Fruit fly (Drosophila melanogaster) whole organism, pupa: ENCODE data around the gene CG45078.
A peak's percentile ranks its signal among the peaks of the same experiment; 100 is the strongest.

Source experiments
- CG10348 ChIP-seq: fragments of 200-800 bp; sonication (Bioruptor generic); IDR thresholded peaks from 2 replicates; pipeline ENCODE4 v1.3.6; 2022; ENCODE audit warnings: missing biosample characterization, missing genetic modification characterization
- CG12605 ChIP-seq: fragments of 200-800 bp; sonication (Bioruptor generic); IDR thresholded peaks from 2 replicates; pipeline ENCODE4 v1.3.6; 2022; ENCODE audit warnings: missing biosample characterization, missing genetic modification characterization
- CG13204 ChIP-seq: fragments of 200-800 bp; sonication (Bioruptor generic); optimal IDR thresholded peaks from 2 replicates; lab custom pipeline; 2018; ENCODE audit warnings: missing biosample characterization, mild to moderate bottlenecking, missing genetic modification characterization, moderate library complexity
- CG14655 ChIP-seq: fragments of 200-800 bp; sonication (Bioruptor generic); optimal IDR thresholded peaks from 3 replicates; lab custom pipeline; 2017; ENCODE audit warnings: mild to moderate bottlenecking, missing biosample characterization, missing genetic modification reagents, missing genetic modification characterization
- CG15710 ChIP-seq: fragments of 200-800 bp; sonication (Bioruptor generic); optimal IDR thresholded peaks from 2 replicates; lab custom pipeline; 2018; ENCODE audit warnings: missing biosample characterization, mild to moderate bottlenecking, missing genetic modification characterization, moderate library complexity
- CG17806 ChIP-seq: fragments of 200-800 bp; sonication (Bioruptor generic); optimal IDR thresholded peaks from 2 replicates; lab custom pipeline; 2018; ENCODE audit warnings: missing biosample characterization, mild to moderate bottlenecking, missing genetic modification characterization, moderate library complexity
- CG32121 ChIP-seq: fragments of 200-800 bp; sonication (Bioruptor generic); IDR thresholded peaks from 2 replicates; pipeline ENCODE4 v1.3.6; 2022; ENCODE audit warnings: missing biosample characterization, missing genetic modification characterization
- CG34367 ChIP-seq: fragments of 200-800 bp; sonication (Bioruptor generic); optimal IDR thresholded peaks from 2 replicates; lab custom pipeline; 2018; ENCODE audit warnings: missing biosample characterization, mild to moderate bottlenecking, missing genetic modification characterization
- CG4496 ChIP-seq: fragments of 200-800 bp; sonication (Bioruptor generic); IDR thresholded peaks from 3 replicates; pipeline ENCODE4 v1.3.6; 2022; ENCODE audit warnings: missing biosample characterization, missing genetic modification characterization
- CG8159 ChIP-seq: fragments of 200-800 bp; sonication (Bioruptor generic); optimal IDR thresholded peaks from 3 replicates; lab custom pipeline; 2018; ENCODE audit warnings: missing biosample characterization, mild to moderate bottlenecking, missing genetic modification characterization, moderate library complexity
- CG8301 ChIP-seq: fragments of 200-800 bp; sonication (Bioruptor generic); optimal IDR thresholded peaks from 2 replicates; lab custom pipeline; 2018; ENCODE audit warnings: missing biosample characterization, mild to moderate bottlenecking, missing genetic modification characterization
- CG9948 ChIP-seq: fragments of 200-800 bp; sonication (Bioruptor generic); optimal IDR thresholded peaks from 2 replicates; lab custom pipeline; 2018; ENCODE audit warnings: missing biosample characterization, mild to moderate bottlenecking, missing genetic modification characterization, moderate library complexity
- D1 ChIP-seq: fragments of 200-800 bp; sonication (Bioruptor generic); optimal IDR thresholded peaks from 2 replicates; lab custom pipeline; 2018; ENCODE audit warnings: missing biosample characterization, mild to moderate bottlenecking, missing genetic modification characterization, moderate library complexity
- EcR ChIP-seq: fragments of 200-800 bp; sonication (Bioruptor generic); optimal IDR thresholded peaks from 3 replicates; lab custom pipeline; 2019; ENCODE audit warnings: missing biosample characterization, missing genetic modification characterization, mild to moderate bottlenecking, moderate library complexity, missing genetic modification reagents
- Ets98B ChIP-seq: fragments of 200-800 bp; sonication (Bioruptor generic); IDR thresholded peaks from 2 replicates; pipeline ENCODE4 v1.3.6; 2022; ENCODE audit warnings: missing biosample characterization, missing genetic modification characterization
- Pif1A ChIP-seq: fragments of 200-800 bp; sonication (Bioruptor generic); optimal IDR thresholded peaks from 3 replicates; lab custom pipeline; 2016; ENCODE audit warnings: missing biosample characterization, missing genetic modification characterization
- Pif1B ChIP-seq: fragments of 200-800 bp; sonication (Bioruptor generic); optimal IDR thresholded peaks from 3 replicates; lab custom pipeline; 2016; ENCODE audit warnings: missing biosample characterization, missing genetic modification characterization
- Snoo ChIP-seq: fragments of 200-800 bp; sonication (Bioruptor generic); optimal IDR thresholded peaks from 3 replicates; lab custom pipeline; 2017; ENCODE audit warnings: missing biosample characterization, mild to moderate bottlenecking, missing genetic modification characterization, inconsistent platforms
- fd96Ca ChIP-seq: fragments of 200-800 bp; sonication (Bioruptor generic); IDR thresholded peaks from 3 replicates; pipeline ENCODE4 v1.3.6; 2022; ENCODE audit warnings: missing biosample characterization, missing genetic modification characterization
- gl ChIP-seq: fragments of 200-800 bp; sonication (Bioruptor generic); optimal IDR thresholded peaks from 2 replicates; lab custom pipeline; 2018; ENCODE audit warnings: missing biosample characterization, mild to moderate bottlenecking, missing genetic modification characterization
- rn ChIP-seq: fragments of 200-800 bp; sonication (Bioruptor generic); IDR thresholded peaks from 2 replicates; pipeline ENCODE4 v1.3.6; 2022; ENCODE audit warnings: missing biosample characterization, missing genetic modification characterization

The CG45078 gene

DNA sequence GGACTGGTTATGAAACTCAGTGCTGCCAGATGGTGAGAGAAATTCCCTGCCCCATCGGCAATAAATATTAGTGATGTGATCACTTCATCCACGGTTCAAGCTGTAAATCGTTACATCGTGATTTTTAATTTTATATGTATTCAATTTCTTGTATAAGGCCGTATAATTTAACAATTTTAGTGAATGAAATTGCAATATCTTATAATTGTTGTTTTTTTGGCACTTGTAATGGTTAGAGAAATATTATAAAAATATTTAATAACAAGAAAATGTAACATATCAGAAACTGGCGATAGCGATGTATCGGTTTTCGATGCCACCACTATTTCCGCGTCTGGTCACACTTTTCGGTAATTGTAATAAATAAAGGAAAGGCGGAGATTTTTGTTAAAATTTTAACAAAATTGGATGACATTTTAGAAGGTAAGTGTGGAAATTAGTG, 6.9 kb upstream of the CG45078 start, which contains the start of the genes mRpL37 and Rbp1:
mRpL37 (minus strand) TSS at position 35 of the 442 bp plus-strand sequence.
Rbp1 (plus strand) TSS at position 326 of the 442 bp plus-strand sequence.
- peak; percentile 46 for TF ChIP-seq Snoo (tag; lab: Kevin White, UChicago)
- TF ChIP-seq D1 (tag; lab: Kevin White, UChicago): no peak
- peak; percentile 73 for TF ChIP-seq CG15710
- no peak for TF ChIP-seq CG34367 (tag; lab: Kevin White, UChicago)
- no peak for TF ChIP-seq gl (tag; lab: Kevin White, UChicago)
- no peak for TF ChIP-seq EcR
- TF ChIP-seq CG9948 (tag; lab: Kevin White, UChicago): peak; percentile 55
- TF ChIP-seq CG13204 (GFP tag; lab: Kevin White, UChicago): no peak
- TF ChIP-seq CG8301: no peak
- TF ChIP-seq CG17806: peak; percentile 59
- no peak for TF ChIP-seq Pif1B (GFP tag; lab: Kevin White, UChicago)
- no peak for TF ChIP-seq CG14655 (GFP tag; lab: Kevin White, UChicago)
- no peak for TF ChIP-seq Ets98B (GFP tag; lab: Robert Waterston, UW)
- peak; percentile 77 for TF ChIP-seq CG4496 (GFP tag; lab: Robert Waterston, UW)
- no peak for TF ChIP-seq fd96Ca (GFP tag; lab: Robert Waterston, UW)
- TF ChIP-seq CG32121 (GFP tag; lab: Robert Waterston, UW): no peak; the same call in 1 of the 2 replicates
- peak; percentile 70 for TF ChIP-seq CG8159
- TF ChIP-seq CG10348 (GFP tag; lab: Robert Waterston, UW): no peak
- TF ChIP-seq Pif1A: no peak
- TF ChIP-seq CG12605 (GFP tag; lab: Robert Waterston, UW): no peak
- TF ChIP-seq rn (GFP tag; lab: Robert Waterston, UW): no peak

DNA sequence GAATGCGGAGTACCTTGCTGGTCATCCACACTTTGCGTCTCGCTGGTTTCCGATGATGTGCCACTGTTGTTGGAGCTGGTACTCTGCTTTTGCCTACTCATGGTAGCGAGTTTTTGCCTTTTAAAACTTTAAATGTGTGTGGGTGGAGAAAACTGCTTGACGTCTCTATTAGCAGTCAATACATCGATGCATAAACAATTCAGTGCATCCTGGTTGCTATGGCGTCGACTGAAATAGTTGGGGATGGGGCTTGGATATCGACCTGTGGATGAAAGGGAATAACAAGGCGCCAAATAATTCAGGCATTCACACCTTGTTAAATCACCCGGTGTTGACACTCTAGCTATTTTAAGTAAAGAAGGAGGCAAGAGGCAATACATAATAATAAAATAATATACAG, 5.0 kb upstream of the CG45078 start, which contains the start of gene CG42633:
CG42633 (minus strand) TSS at position 101 of the 400 bp plus-strand sequence.
- TF ChIP-seq CG14655 (GFP tag; lab: Kevin White, UChicago) (no peak), CG15710 (no peak), CG32121 (GFP tag; lab: Robert Waterston, UW) (no peak), CG12605 (GFP tag; lab: Robert Waterston, UW) (no peak), CG17806 (no peak)

DNA sequence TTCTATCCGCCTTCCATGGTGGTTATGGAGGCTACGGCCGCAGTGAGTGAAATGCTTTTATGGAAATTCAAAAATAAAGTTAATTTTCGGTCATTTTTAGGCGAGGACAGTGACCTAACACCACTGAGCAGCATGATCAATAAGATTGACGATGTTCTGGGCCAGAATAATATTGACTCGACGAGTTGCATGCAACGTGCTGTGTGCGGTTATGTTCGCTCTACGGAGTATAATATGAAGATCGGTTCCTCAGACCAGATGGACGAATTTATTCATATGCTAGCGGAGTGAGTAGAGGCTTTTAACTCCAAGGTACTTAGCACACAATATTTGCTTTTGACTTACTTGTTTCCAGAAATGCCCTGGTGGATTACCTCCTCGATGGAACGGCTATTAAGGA, 3.0 kb upstream of the CG45078 start:
- TF ChIP-seq Pif1A: no peak
- TF ChIP-seq CG10348 (GFP tag; lab: Robert Waterston, UW): no peak
- TF ChIP-seq CG12605 (GFP tag; lab: Robert Waterston, UW): no peak
- TF ChIP-seq CG17806: no peak
- TF ChIP-seq CG4496 (GFP tag; lab: Robert Waterston, UW): no peak
- no peak for TF ChIP-seq Snoo (tag; lab: Kevin White, UChicago)
- no peak for TF ChIP-seq Pif1B (GFP tag; lab: Kevin White, UChicago)
- TF ChIP-seq CG9948 (tag; lab: Kevin White, UChicago): no peak
- no peak for TF ChIP-seq CG13204 (GFP tag; lab: Kevin White, UChicago)
- no peak for TF ChIP-seq gl (tag; lab: Kevin White, UChicago)
- TF ChIP-seq fd96Ca (GFP tag; lab: Robert Waterston, UW): no peak
- no peak for TF ChIP-seq CG8159
- no peak for TF ChIP-seq D1 (tag; lab: Kevin White, UChicago)
- no peak for TF ChIP-seq CG14655 (GFP tag; lab: Kevin White, UChicago)
- no peak for TF ChIP-seq CG8301
- TF ChIP-seq EcR: no peak
- no peak for TF ChIP-seq rn (GFP tag; lab: Robert Waterston, UW)
- TF ChIP-seq CG15710: no peak
- TF ChIP-seq Ets98B (GFP tag; lab: Robert Waterston, UW): no peak

DNA sequence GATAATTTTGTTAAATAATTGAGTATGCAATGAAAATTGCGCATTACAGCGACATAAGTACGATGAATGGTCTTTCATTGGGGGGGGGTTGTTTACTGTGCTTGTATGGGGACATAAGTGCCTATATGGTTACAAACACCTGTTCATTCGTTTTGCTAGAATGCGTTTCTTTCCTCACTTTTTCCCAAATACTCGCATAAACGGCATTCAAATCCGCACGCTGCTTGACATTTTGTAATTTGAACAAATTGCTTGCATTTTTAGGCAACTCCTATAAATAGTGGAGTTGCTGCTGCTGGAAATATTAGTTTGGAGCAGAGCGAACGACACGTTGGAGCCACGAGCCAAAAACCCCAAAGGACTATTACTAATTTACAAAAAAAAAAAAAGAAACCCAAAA, 2.1 kb upstream of the CG45078 start, which contains the start of gene Desi:
Desi (plus strand) TSS at position 301 of the 400 bp plus-strand sequence.
- TF ChIP-seq CG34367 (tag; lab: Kevin White, UChicago) (no peak), fd96Ca (GFP tag; lab: Robert Waterston, UW) (no peak), CG14655 (GFP tag; lab: Kevin White, UChicago) (no peak), Ets98B (GFP tag; lab: Robert Waterston, UW) (no peak), CG4496 (GFP tag; lab: Robert Waterston, UW) (no peak), gl (tag; lab: Kevin White, UChicago) (no peak), Snoo (tag; lab: Kevin White, UChicago) (no peak), CG12605 (GFP tag; lab: Robert Waterston, UW) (no peak), rn (GFP tag; lab: Robert Waterston, UW) (no peak), CG15710 (no peak), CG13204 (GFP tag; lab: Kevin White, UChicago) (no peak)

DNA sequence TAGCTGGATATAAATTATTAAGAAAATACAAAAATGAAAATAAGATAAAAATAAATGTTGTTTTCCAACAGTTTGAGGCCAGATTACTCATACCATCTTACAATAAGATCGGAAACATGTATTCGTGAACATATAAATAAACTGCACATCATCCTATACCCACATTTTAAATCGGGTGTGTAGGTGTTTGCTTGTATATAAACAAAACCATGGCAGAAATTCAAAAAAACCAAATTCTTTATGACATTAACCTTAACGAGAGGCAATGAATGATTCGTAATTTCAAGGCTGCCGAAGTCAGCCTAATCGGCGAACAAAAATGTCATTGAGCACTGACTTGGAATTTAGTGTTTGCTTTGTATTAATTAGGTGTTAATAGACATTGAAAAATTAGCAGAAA, 977 bp upstream of the CG45078 start:
- TF ChIP-seq rn (GFP tag; lab: Robert Waterston, UW) (no peak), CG14655 (GFP tag; lab: Kevin White, UChicago) (no peak), Snoo (tag; lab: Kevin White, UChicago) (no peak), CG4496 (GFP tag; lab: Robert Waterston, UW) (no peak), gl (tag; lab: Kevin White, UChicago) (no peak), Pif1A (no peak), CG9948 (tag; lab: Kevin White, UChicago) (no peak), D1 (tag; lab: Kevin White, UChicago) (no peak), CG12605 (GFP tag; lab: Robert Waterston, UW) (no peak), CG32121 (GFP tag; lab: Robert Waterston, UW) (no peak), CG8159 (no peak), CG10348 (GFP tag; lab: Robert Waterston, UW) (no peak), EcR (no peak), CG15710 (no peak), fd96Ca (GFP tag; lab: Robert Waterston, UW) (no peak), CG17806 (no peak), Ets98B (GFP tag; lab: Robert Waterston, UW) (no peak), Pif1B (GFP tag; lab: Kevin White, UChicago) (no peak), CG34367 (tag; lab: Kevin White, UChicago) (no peak), CG13204 (GFP tag; lab: Kevin White, UChicago) (no peak)
